Fruit fly (Drosophila melanogaster) whole organism, prepupa: ENCODE data around the gene CG8176.

Experiments used
- CG16779 ChIP-seq: fragments of 200-800 bp; sonication (Bioruptor generic); optimal IDR thresholded peaks from 3 replicates; lab custom pipeline; 2017; ENCODE audit warnings: missing biosample characterization, mild to moderate bottlenecking, missing genetic modification characterization
- CG6792 ChIP-seq: fragments of 200-800 bp; sonication (Bioruptor generic); optimal IDR thresholded peaks from 3 replicates; lab custom pipeline; 2016; ENCODE audit warnings: missing biosample characterization, missing genetic modification characterization
- CG7368 ChIP-seq: fragments of 200-800 bp; sonication (Bioruptor generic); optimal IDR thresholded peaks from 3 replicates; lab custom pipeline; 2016; ENCODE audit warnings: missing biosample characterization, missing genetic modification characterization
- Hr38 ChIP-seq: sonication (Bioruptor generic); optimal IDR thresholded peaks from 2 replicates; lab custom pipeline; 2016; ENCODE audit warnings: missing biosample characterization, missing genetic modification characterization

DNA sequence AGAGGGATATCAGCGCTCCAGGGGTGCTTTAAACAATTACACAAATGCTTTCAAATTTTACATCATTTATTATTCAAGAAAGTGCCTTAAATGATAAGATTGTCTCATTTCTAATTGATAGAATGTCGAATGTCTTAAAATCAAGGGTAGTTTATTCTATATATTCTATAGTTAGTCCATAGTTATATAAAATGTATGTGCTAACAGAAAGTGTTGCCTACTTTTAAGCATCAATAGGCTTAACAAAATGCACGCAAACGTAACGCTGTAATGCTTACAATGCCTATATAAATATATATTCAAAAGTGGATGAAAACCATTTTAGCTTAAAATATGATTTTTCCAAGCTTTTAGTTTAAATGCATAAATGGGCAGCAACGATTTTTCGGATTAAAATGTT is 27.8 kb upstream of the CG8176 start:
- no peak for TF ChIP-seq CG7368 (GFP tag; lab: Kevin White, UChicago)
- no peak for TF ChIP-seq CG6792
- no peak for TF ChIP-seq Hr38 (GFP tag; lab: Kevin White, UChicago)
- no peak for TF ChIP-seq CG16779 (tag; lab: Kevin White, UChicago)
